Fruit fly (Drosophila melanogaster) whole organism, embryonic: ENCODE measurements around the gene CG12992.
A peak's percentile ranks its signal among the peaks of the same experiment; 100 is the strongest.

Experiments used
- Antp ChIP-seq: fragments of 200-800 bp; sonication (Bioruptor generic); optimal IDR thresholded peaks from 3 replicates; lab custom pipeline; 2016; ENCODE audit warnings: missing biosample characterization, missing genetic modification characterization
- CG10543 ChIP-seq: fragments of 200-800 bp; sonication (Bioruptor generic); optimal IDR thresholded peaks from 3 replicates; lab custom pipeline; 2017; ENCODE audit warnings: missing biosample characterization, mild to moderate bottlenecking, missing genetic modification characterization, moderate library complexity
- CG11093 ChIP-seq: fragments of 200-800 bp; sonication (Bioruptor generic); IDR thresholded peaks from 3 replicates; pipeline ENCODE4 v1.3.6; 2022; ENCODE audit warnings: missing biosample characterization, missing genetic modification characterization
- CG11398 ChIP-seq: fragments of 200-800 bp; sonication (Bioruptor generic); optimal IDR thresholded peaks from 2 replicates; lab custom pipeline; 2016; ENCODE audit warnings: missing biosample characterization, missing genetic modification characterization
- CG11560 ChIP-seq: fragments of 200-800 bp; sonication (Bioruptor generic); IDR thresholded peaks from 3 replicates; pipeline ENCODE4 v1.3.6; 2022; ENCODE audit warnings: missing biosample characterization, missing genetic modification characterization
- CG12104 ChIP-seq: fragments of 200-800 bp; sonication (Bioruptor generic); optimal IDR thresholded peaks from 3 replicates; lab custom pipeline; 2016; ENCODE audit warnings: missing biosample characterization, missing genetic modification characterization
- CG1233 ChIP-seq: fragments of 200-800 bp; sonication (Bioruptor generic); optimal IDR thresholded peaks from 4 replicates; lab custom pipeline; 2018; ENCODE audit warnings: missing biosample characterization, mild to moderate bottlenecking, missing genetic modification characterization
- CG14050 ChIP-seq: fragments of 200-800 bp; sonication (Bioruptor generic); IDR thresholded peaks from 3 replicates; pipeline ENCODE4 v1.3.6; 2022; ENCODE audit warnings: missing biosample characterization, missing genetic modification characterization
- CG14441 ChIP-seq: fragments of 200-800 bp; sonication (Bioruptor generic); IDR thresholded peaks from 2 replicates; pipeline ENCODE4 v1.3.6; 2022; ENCODE audit warnings: missing biosample characterization, missing genetic modification characterization
- CG15269 ChIP-seq: fragments of 200-800 bp; sonication (Bioruptor generic); optimal IDR thresholded peaks from 2 replicates; lab custom pipeline; 2018; ENCODE audit warnings: missing biosample characterization, mild to moderate bottlenecking, missing genetic modification characterization, moderate library complexity
- CG1529 ChIP-seq: fragments of 200-800 bp; sonication (Bioruptor generic); optimal IDR thresholded peaks from 3 replicates; lab custom pipeline; 2018; ENCODE audit warnings: missing biosample characterization, missing genetic modification characterization
- CG18262 ChIP-seq: fragments of 200-800 bp; optimal IDR thresholded peaks from 3 replicates; lab custom pipeline; 2019; ENCODE audit warnings: missing biosample characterization, mild to moderate bottlenecking, missing genetic modification characterization, moderate library complexity
- CG18619 ChIP-seq: fragments of 200-800 bp; sonication (Bioruptor generic); optimal IDR thresholded peaks from 3 replicates; lab custom pipeline; 2017; ENCODE audit warnings: missing biosample characterization, mild to moderate bottlenecking, missing genetic modification characterization
- CG2889 ChIP-seq: fragments of 200-800 bp; sonication (Bioruptor generic); IDR thresholded peaks from 3 replicates; pipeline ENCODE4 v1.3.6; 2022; ENCODE audit warnings: missing biosample characterization, missing genetic modification characterization
- CG31365 ChIP-seq: fragments of 200-800 bp; sonication (Bioruptor generic); optimal IDR thresholded peaks from 2 replicates; lab custom pipeline; 2018; ENCODE audit warnings: missing biosample characterization, mild to moderate bottlenecking, missing genetic modification characterization
- CG3995 ChIP-seq: fragments of 200-800 bp; sonication (Bioruptor generic); optimal IDR thresholded peaks from 3 replicates; lab custom pipeline; 2016; ENCODE audit warnings: missing biosample characterization, missing genetic modification characterization
- CG4617 ChIP-seq: fragments of 200-800 bp; sonication (Bioruptor generic); optimal IDR thresholded peaks from 3 replicates; lab custom pipeline; 2016; ENCODE audit warnings: missing biosample characterization, missing genetic modification characterization, borderline replicate concordance
- CG4854 ChIP-seq: fragments of 200-800 bp; sonication (Bioruptor generic); optimal IDR thresholded peaks from 2 replicates; lab custom pipeline; 2016; ENCODE audit warnings: missing biosample characterization, missing genetic modification characterization, inconsistent platforms
- CG6683 ChIP-seq: fragments of 200-800 bp; sonication (Bioruptor generic); optimal IDR thresholded peaks from 2 replicates; lab custom pipeline; 2017; ENCODE audit warnings: missing biosample characterization, mild to moderate bottlenecking, missing genetic modification characterization, missing genetic modification reagents
- CG8290 ChIP-seq, 3 experiments: fragments of 200-800 bp; sonication (Bioruptor generic); optimal IDR thresholded peaks; 2 replicates each; lab custom pipeline; 2016 to 2019; ENCODE audit warnings: missing biosample characterization in 3 of 3, missing genetic modification characterization in 3 of 3, mild to moderate bottlenecking in 2 of 3, moderate library complexity in 1 of 3
- CG8944 ChIP-seq: fragments of 200-800 bp; sonication (Bioruptor generic); optimal IDR thresholded peaks from 3 replicates; lab custom pipeline; 2016; ENCODE audit warnings: missing biosample characterization, missing genetic modification characterization
- CG9727 ChIP-seq: fragments of 200-800 bp; sonication (Bioruptor generic); optimal IDR thresholded peaks from 3 replicates; lab custom pipeline; 2017; ENCODE audit warnings: missing biosample characterization, mild to moderate bottlenecking, missing genetic modification characterization
- D19A ChIP-seq: fragments of 200-800 bp; optimal IDR thresholded peaks from 3 replicates; lab custom pipeline; 2019; ENCODE audit warnings: missing biosample characterization, mild to moderate bottlenecking, missing genetic modification characterization, moderate library complexity
- Deaf1 ChIP-seq: fragments of 200-800 bp; optimal IDR thresholded peaks from 3 replicates; lab custom pipeline; 2019; ENCODE audit warnings: missing biosample characterization, mild to moderate bottlenecking, missing genetic modification characterization, moderate library complexity
- Dip3 ChIP-seq: fragments of 200-800 bp; sonication (Bioruptor generic); optimal IDR thresholded peaks from 3 replicates; lab custom pipeline; 2016; ENCODE audit warnings: missing biosample characterization, missing genetic modification characterization
- Dll ChIP-seq: fragments of 200-800 bp; sonication (Bioruptor generic); IDR thresholded peaks from 4 replicates; pipeline ENCODE4 v1.3.6; 2022; ENCODE audit warnings: missing biosample characterization, missing genetic modification characterization; ENCODE audit not compliant: partially characterized antibody
- Doc2 ChIP-seq: fragments of 200-800 bp; sonication (Bioruptor generic); IDR thresholded peaks from 2 replicates; pipeline ENCODE4 v1.3.6; 2022; ENCODE audit warnings: missing biosample characterization, missing genetic modification characterization
- E2f1 ChIP-seq: fragments of 200-800 bp; sonication (Bioruptor generic); IDR thresholded peaks from 2 replicates; pipeline ENCODE4 v1.3.6; 2022; ENCODE audit warnings: missing biosample characterization, missing genetic modification characterization
- GATAe ChIP-seq: fragments of 200-800 bp; sonication (Bioruptor generic); conservative IDR thresholded peaks from 2 replicates; pipeline ENCODE4 v1.3.6; 2022; ENCODE audit warnings: missing biosample characterization, missing genetic modification characterization
- HLH3B ChIP-seq: fragments of 200-800 bp; sonication (Bioruptor generic); IDR thresholded peaks from 2 replicates; pipeline ENCODE4 v1.3.6; 2022; ENCODE audit warnings: missing biosample characterization, missing genetic modification characterization
- Mes4 ChIP-seq: fragments of 200-800 bp; sonication (Bioruptor generic); optimal IDR thresholded peaks from 2 replicates; lab custom pipeline; 2016; ENCODE audit warnings: missing biosample characterization, missing genetic modification characterization
- Ptx1 ChIP-seq: fragments of 200-800 bp; sonication (Bioruptor generic); IDR thresholded peaks from 2 replicates; pipeline ENCODE4 v1.3.6; 2022; ENCODE audit warnings: missing biosample characterization, missing genetic modification characterization
- Rfx ChIP-seq: fragments of 200-800 bp; sonication (Bioruptor generic); IDR thresholded peaks from 2 replicates; pipeline ENCODE4 v1.3.6; 2022; ENCODE audit warnings: missing biosample characterization, missing genetic modification characterization
- Scr ChIP-seq: fragments of 200-800 bp; sonication (Bioruptor generic); IDR thresholded peaks from 2 replicates; pipeline ENCODE4 v1.3.6; 2022; ENCODE audit warnings: missing biosample characterization, missing genetic modification characterization; ENCODE audit not compliant: partially characterized antibody
- Stat92E ChIP-seq, 3 experiments: fragments of >200 bp in 2 of 3; fragments of 200-800 bp in 1 of 3; sonication (Bioruptor generic) in 1 of 3; optimal IDR thresholded peaks; 2 replicates each; lab custom pipeline; 2017 to 2019; ENCODE audit warnings: missing biosample characterization in 3 of 3, missing genetic modification characterization in 3 of 3, mild to moderate bottlenecking in 1 of 3, moderate library complexity in 1 of 3
- YL-1 ChIP-seq: fragments of 200-800 bp; sonication (Bioruptor generic); optimal IDR thresholded peaks from 3 replicates; lab custom pipeline; 2017; ENCODE audit warnings: missing biosample characterization, mild to moderate bottlenecking, missing genetic modification characterization
- aop ChIP-seq: fragments of 200-800 bp; sonication (Bioruptor generic); IDR thresholded peaks from 2 replicates; pipeline ENCODE4 v1.3.6; 2022; ENCODE audit warnings: missing biosample characterization, missing genetic modification characterization
- caup ChIP-seq: fragments of 200-800 bp; sonication (Bioruptor generic); optimal IDR thresholded peaks from 3 replicates; lab custom pipeline; 2017; ENCODE audit warnings: missing biosample characterization, mild to moderate bottlenecking, missing genetic modification characterization, moderate library complexity; ENCODE audit not compliant: severe bottlenecking
- chif ChIP-seq, 2 experiments: fragments of 200-800 bp; sonication (Bioruptor generic); optimal IDR thresholded peaks; 3 replicates each; lab custom pipeline; 2016; ENCODE audit warnings: missing biosample characterization in 2 of 2, missing genetic modification characterization in 2 of 2
- crol ChIP-seq: fragments of 200-800 bp; sonication (Bioruptor generic); IDR thresholded peaks from 2 replicates; pipeline ENCODE4 v1.3.6; 2022; ENCODE audit warnings: missing biosample characterization, missing genetic modification characterization
- esg ChIP-seq: fragments of 200-800 bp; sonication (Bioruptor generic); conservative IDR thresholded peaks from 2 replicates; pipeline ENCODE4 v1.3.6; 2022; ENCODE audit warnings: missing biosample characterization, missing genetic modification characterization
- fd102C ChIP-seq: fragments of 200-800 bp; sonication (Bioruptor generic); optimal IDR thresholded peaks from 2 replicates; lab custom pipeline; 2018; ENCODE audit warnings: missing biosample characterization, mild to moderate bottlenecking, missing genetic modification characterization, moderate library complexity
- h ChIP-seq: fragments of >200 bp; optimal IDR thresholded peaks from 2 replicates; lab custom pipeline; 2017
- jing ChIP-seq: fragments of 200-800 bp; sonication (Bioruptor generic); optimal IDR thresholded peaks from 2 replicates; lab custom pipeline; 2018; ENCODE audit warnings: missing biosample characterization, mild to moderate bottlenecking, missing genetic modification characterization
- lmd ChIP-seq: fragments of 200-800 bp; sonication (Bioruptor generic); IDR thresholded peaks from 2 replicates; pipeline ENCODE4 v1.3.6; 2022; ENCODE audit warnings: missing biosample characterization, missing genetic modification characterization
- odd ChIP-seq: fragments of 200-800 bp; sonication (Bioruptor generic); optimal IDR thresholded peaks from 2 replicates; lab custom pipeline; 2017; ENCODE audit warnings: missing biosample characterization, mild to moderate bottlenecking, missing genetic modification characterization
- repo ChIP-seq: fragments of 200-800 bp; sonication (Bioruptor generic); optimal IDR thresholded peaks from 2 replicates; lab custom pipeline; 2016; ENCODE audit warnings: missing biosample characterization, missing genetic modification characterization
- run ChIP-seq: fragments of 200-800 bp; sonication (Bioruptor generic); optimal IDR thresholded peaks from 3 replicates; lab custom pipeline; 2018; ENCODE audit warnings: missing biosample characterization, mild to moderate bottlenecking, missing genetic modification characterization
- sens-2 ChIP-seq: fragments of 200-800 bp; sonication (Bioruptor generic); IDR thresholded peaks from 2 replicates; pipeline ENCODE4 v1.3.6; 2022; ENCODE audit warnings: missing biosample characterization, missing genetic modification characterization
- tap ChIP-seq: fragments of 200-800 bp; optimal IDR thresholded peaks from 3 replicates; lab custom pipeline; 2019; ENCODE audit warnings: missing biosample characterization, mild to moderate bottlenecking, missing genetic modification characterization, moderate library complexity
- wor ChIP-seq: fragments of 200-800 bp; sonication (Bioruptor generic); IDR thresholded peaks from 2 replicates; pipeline ENCODE4 v1.3.6; 2022; ENCODE audit warnings: missing biosample characterization, missing genetic modification characterization

Gene CG12992

dm6 chrX:17581606-17582281, 6.9 kb upstream of the CG12992 start (continued):
- TF ChIP-seq caup = no peak
- TF ChIP-seq CG18262 = peak; percentile 77
- no peak for TF ChIP-seq CG31365 (tag; lab: Kevin White, UChicago)
- no peak for TF ChIP-seq CG3995
- TF ChIP-seq esg (GFP tag; lab: Robert Waterston, UW) = no peak
- TF ChIP-seq run (tag; lab: Kevin White, UChicago) = no peak
- no peak for TF ChIP-seq jing (GFP tag; lab: Kevin White, UChicago)
- TF ChIP-seq crol (GFP tag; lab: Robert Waterston, UW) = peak; percentile 38; the same call in 1 of the 2 replicates
- TF ChIP-seq sens-2 (GFP tag; lab: Robert Waterston, UW) = no peak
- TF ChIP-seq CG14050 (GFP tag; lab: Robert Waterston, UW) = no peak
- TF ChIP-seq YL-1 (GFP tag; lab: Kevin White, UChicago) = no peak
- TF ChIP-seq Stat92E (GFP tag; optimal IDR thresholded peaks at IDR 0.05; lab: Kevin White, UChicago) = no peak
- no peak for TF ChIP-seq CG1529 (GFP tag; lab: Kevin White, UChicago)
- no peak for TF ChIP-seq h (lab: Kevin White, UChicago)
- TF ChIP-seq CG11560 (tag; lab: Robert Waterston, UW) = no peak
- no peak for TF ChIP-seq CG8944
- no peak for TF ChIP-seq lmd (GFP tag; lab: Robert Waterston, UW)
- no peak for TF ChIP-seq CG1233 (GFP tag; lab: Kevin White, UChicago)
- no peak for TF ChIP-seq odd (GFP tag; lab: Kevin White, UChicago)
- no peak for TF ChIP-seq CG4854
- TF ChIP-seq Scr (GFP tag; lab: Robert Waterston, UW) = no peak
- no peak for TF ChIP-seq GATAe (GFP tag; lab: Robert Waterston, UW)
- peak; percentile 33 for TF ChIP-seq D19A (tag; lab: Kevin White, UChicago)
- TF ChIP-seq CG6683 (GFP tag; lab: Kevin White, UChicago) = no peak
- peak; percentile 71 for TF ChIP-seq CG9727
- TF ChIP-seq CG8290 (GFP tag; optimal IDR thresholded peaks at IDR 0.05; lab: Kevin White, UChicago) = no peak
- TF ChIP-seq CG8290 (tag; optimal IDR thresholded peaks at IDR 0.05; lab: Kevin White, UChicago) = peak in 1 of 2 experiments; percentile 57
- no peak for TF ChIP-seq fd102C (GFP tag; lab: Kevin White, UChicago)
- TF ChIP-seq CG4617 = no peak
- TF ChIP-seq CG18619 = no peak
- no peak for TF ChIP-seq Dip3 (GFP tag; lab: Kevin White, UChicago)
- no peak for TF ChIP-seq Deaf1 (tag; lab: Kevin White, UChicago)
- TF ChIP-seq CG14441 = no peak
- TF ChIP-seq E2f1 (GFP tag; lab: Robert Waterston, UW) = no peak
- TF ChIP-seq Dll (GFP tag; lab: Robert Waterston, UW) = no peak
- no peak for TF ChIP-seq CG11398
- TF ChIP-seq Antp = no peak
- TF ChIP-seq aop (GFP tag; lab: Robert Waterston, UW) = no peak
- no peak for TF ChIP-seq CG10543 (GFP tag; lab: Kevin White, UChicago)
- TF ChIP-seq chif (GFP tag; optimal IDR thresholded peaks at IDR 0.05; lab: Kevin White, UChicago) = no peak
- TF ChIP-seq CG2889 (GFP tag; lab: Robert Waterston, UW) = no peak
- no peak for TF ChIP-seq CG11093
- TF ChIP-seq CG15269 (tag; lab: Kevin White, UChicago) = no peak
- no peak for TF ChIP-seq tap (tag; lab: Kevin White, UChicago)
- no peak for TF ChIP-seq CG12104 (GFP tag; lab: Kevin White, UChicago)
- no peak for TF ChIP-seq Ptx1 (GFP tag; lab: Robert Waterston, UW)
- TF ChIP-seq wor (GFP tag; lab: Robert Waterston, UW) = no peak
- TF ChIP-seq Doc2 = no peak
- no peak for TF ChIP-seq repo (GFP tag; lab: Kevin White, UChicago)
- TF ChIP-seq Mes4 (GFP tag; lab: Kevin White, UChicago) = no peak
- no peak for TF ChIP-seq HLH3B (GFP tag; lab: Robert Waterston, UW)
- no peak for TF ChIP-seq Rfx (GFP tag; lab: Robert Waterston, UW)
